Fruit fly (Drosophila melanogaster): ENCODE data around the gene CG18249.

CG18249 gene

DNA sequence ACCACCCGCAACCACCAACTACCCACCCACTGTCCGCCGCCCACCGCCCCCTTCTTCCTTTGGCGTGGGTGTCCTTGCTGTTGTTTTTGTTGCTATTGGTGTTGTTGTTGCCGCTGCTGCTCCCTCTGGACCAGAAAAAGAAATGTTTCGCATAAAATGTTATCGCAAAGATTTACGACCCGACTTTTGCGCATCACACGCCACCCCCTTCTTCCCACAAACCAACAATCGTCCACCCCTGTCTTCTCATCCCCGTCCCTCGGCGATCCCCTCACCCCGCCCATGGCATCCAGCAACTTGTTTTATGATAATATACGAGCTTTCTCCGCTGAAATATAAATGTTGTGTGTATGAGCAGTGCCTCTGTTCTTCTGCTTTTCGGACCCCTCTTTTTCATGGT lies 24.9 kb upstream of the CG18249 start:
- TF ChIP-seq psq (optimal IDR thresholded peaks at IDR 0.05) (no peak), EcR (GFP tag; optimal IDR thresholded peaks at IDR 0.05) (no peak), pan (optimal IDR thresholded peaks at IDR 0.05) (no peak), CG8478 (optimal IDR thresholded peaks at IDR 0.05) (no peak), usp (GFP tag; optimal IDR thresholded peaks at IDR 0.05) (no peak), Dll (optimal IDR thresholded peaks at IDR 0.05) (no peak)

DNA sequence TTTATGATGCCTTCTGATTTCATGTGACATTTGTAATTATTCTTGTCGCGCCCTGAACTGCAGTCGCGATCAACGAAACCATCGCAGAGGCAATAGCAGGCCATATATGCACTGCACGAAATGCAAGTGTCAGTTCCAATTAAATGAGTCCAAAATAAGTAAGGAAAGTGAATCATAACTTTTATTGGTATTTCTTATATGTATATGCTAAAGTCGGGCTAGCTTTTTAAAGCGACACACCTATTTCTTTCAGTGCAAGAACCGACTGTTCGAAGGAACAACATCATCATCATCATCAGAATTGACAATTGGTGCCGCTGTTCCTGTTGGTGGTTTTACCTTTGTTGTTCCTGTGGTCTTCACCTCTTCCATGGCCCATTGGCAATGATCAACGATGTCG lies 22.8 kb upstream of the CG18249 start:
- TF ChIP-seq Dll (optimal IDR thresholded peaks at IDR 0.05) (no peak), pan (optimal IDR thresholded peaks at IDR 0.05) (no peak), usp (GFP tag; optimal IDR thresholded peaks at IDR 0.05) (no peak), psq (optimal IDR thresholded peaks at IDR 0.05) (no peak), EcR (GFP tag; optimal IDR thresholded peaks at IDR 0.05) (no peak), CG8478 (optimal IDR thresholded peaks at IDR 0.05) (no peak)

DNA sequence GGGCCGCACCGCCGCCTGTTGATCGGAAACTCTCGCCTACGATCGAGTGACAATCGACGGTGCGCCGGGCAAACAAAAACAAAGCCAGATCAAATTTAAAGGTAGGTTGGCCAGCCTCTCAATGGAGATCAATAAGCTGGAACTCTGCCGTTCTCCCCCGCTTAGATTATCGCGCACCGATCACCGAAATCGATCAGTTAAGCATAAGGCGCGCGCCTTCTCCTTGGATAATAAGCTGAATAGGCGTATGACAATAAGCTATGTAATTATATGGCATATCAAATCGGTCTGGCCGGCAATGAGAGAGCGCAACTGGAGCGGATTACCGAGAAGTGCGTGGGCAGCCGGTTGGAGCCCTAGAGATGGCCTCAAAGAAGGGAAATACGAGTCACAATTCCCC lies 21.6 kb upstream of the CG18249 start:
- TF ChIP-seq psq (optimal IDR thresholded peaks at IDR 0.05) (no peak), pan (optimal IDR thresholded peaks at IDR 0.05) (no peak), CG8478 (optimal IDR thresholded peaks at IDR 0.05) (no peak), Dll (optimal IDR thresholded peaks at IDR 0.05) (no peak), usp (GFP tag; optimal IDR thresholded peaks at IDR 0.05) (no peak), EcR (GFP tag; optimal IDR thresholded peaks at IDR 0.05) (no peak)

DNA sequence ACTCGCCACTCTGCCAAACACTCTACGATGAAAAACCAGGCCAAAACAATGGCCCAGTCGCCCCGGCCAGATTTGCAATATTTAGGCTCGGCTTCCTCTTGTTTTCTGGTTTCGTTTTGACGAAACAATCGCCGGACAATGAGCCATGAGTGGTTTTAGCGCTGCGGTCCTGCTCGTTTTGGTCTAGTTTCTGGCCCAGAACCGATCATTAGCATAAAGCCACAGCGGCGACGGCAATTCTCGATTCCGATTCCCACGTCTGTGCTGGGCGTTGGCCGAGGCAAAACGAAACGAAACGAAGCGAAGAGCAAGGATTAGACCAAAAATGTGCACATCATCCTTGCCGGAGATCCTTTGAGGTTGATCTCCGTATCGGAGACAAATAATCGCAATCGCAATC lies 16.6 kb upstream of the CG18249 start:
- no peak for TF ChIP-seq psq (optimal IDR thresholded peaks at IDR 0.05)
- TF ChIP-seq usp (GFP tag; optimal IDR thresholded peaks at IDR 0.05) = no peak

DNA sequence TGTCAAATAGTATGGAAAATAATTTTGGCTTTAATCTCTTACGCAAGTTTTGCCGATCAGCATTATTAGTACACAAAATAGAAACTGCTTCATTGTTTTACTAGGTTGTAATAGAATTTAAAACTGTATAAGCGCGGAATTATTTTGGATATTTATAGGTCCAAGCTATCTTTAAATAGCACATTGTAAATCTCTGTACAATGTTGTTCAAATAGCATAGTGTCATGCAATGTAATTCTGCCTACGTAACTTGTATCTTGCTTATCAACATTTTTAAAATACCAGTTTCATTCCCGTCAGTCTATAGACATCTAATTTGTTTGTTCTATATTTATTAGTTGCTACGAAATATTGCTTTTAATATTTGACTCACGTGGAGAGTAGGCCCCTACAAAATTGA lies 15.2 kb upstream of the CG18249 start, which contains the start of gene CheA84a:
CheA84a (minus strand) TSS at position 101 of the 400 bp plus-strand sequence.
- TF ChIP-seq usp (GFP tag; optimal IDR thresholded peaks at IDR 0.05) (no peak), CG8478 (optimal IDR thresholded peaks at IDR 0.05) (no peak), psq (optimal IDR thresholded peaks at IDR 0.05) (no peak), pan (optimal IDR thresholded peaks at IDR 0.05) (no peak), Dll (optimal IDR thresholded peaks at IDR 0.05) (no peak), EcR (GFP tag; optimal IDR thresholded peaks at IDR 0.05) (no peak)

DNA sequence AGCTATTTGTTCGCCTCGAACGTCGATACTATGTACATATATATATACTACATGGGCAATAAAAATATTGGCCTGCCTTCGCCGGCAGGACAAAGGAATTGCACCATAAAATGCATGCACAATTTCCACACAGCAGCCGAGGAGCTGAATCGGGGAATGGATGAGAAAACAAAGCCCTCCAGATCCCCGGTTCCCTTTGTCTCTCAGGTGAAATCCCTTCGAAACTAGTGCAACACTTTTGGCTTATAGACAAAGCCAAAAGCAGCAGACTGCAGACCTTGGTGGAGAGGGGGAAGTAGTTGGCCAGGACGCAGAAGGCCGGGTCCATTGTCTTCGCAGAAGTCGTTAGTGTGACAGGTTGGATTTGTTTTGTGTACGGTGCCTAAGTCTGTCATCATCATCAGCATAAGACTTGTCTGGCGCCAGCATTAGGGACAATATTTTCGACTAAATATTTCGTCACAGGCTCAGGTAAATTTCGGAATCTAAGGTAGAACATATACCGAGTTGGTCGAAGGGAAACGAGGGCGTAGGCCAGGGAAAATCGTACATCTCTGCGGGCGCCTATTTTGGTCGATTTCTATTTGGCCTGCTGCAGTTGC lies 14.6 kb upstream of the CG18249 start:
- TF ChIP-seq usp (GFP tag; optimal IDR thresholded peaks at IDR 0.05) = no peak
- no peak for TF ChIP-seq pan (optimal IDR thresholded peaks at IDR 0.05)
- TF ChIP-seq psq (optimal IDR thresholded peaks at IDR 0.05) = no peak
- TF ChIP-seq Dll (optimal IDR thresholded peaks at IDR 0.05) = no peak
- no peak for TF ChIP-seq EcR (GFP tag; optimal IDR thresholded peaks at IDR 0.05)

DNA sequence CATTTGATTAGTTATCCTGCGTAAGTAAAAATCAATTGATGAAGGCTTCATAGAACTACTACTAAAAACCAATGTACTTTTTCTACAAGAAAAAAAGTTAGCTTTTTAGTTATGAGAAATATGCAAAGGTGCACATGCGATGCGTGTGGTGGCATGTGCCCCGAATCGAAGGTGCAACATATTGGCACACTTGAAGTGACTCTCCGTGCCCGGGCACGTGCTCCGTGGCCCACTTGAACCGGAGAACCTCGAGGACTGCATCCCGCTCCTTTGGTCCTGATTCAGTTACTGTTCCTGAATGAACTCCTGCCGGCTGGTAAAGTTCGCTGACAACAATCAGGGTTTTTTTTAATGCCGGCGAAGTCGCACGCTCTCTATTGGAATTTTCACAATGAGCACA lies 13.9 kb upstream of the CG18249 start:
- TF ChIP-seq CG8478 (optimal IDR thresholded peaks at IDR 0.05) = no peak
- no peak for TF ChIP-seq usp (GFP tag; optimal IDR thresholded peaks at IDR 0.05)
- TF ChIP-seq psq (optimal IDR thresholded peaks at IDR 0.05) = no peak
- TF ChIP-seq EcR (GFP tag; optimal IDR thresholded peaks at IDR 0.05) = no peak
- no peak for TF ChIP-seq pan (optimal IDR thresholded peaks at IDR 0.05)
- TF ChIP-seq Dll (optimal IDR thresholded peaks at IDR 0.05) = no peak

DNA sequence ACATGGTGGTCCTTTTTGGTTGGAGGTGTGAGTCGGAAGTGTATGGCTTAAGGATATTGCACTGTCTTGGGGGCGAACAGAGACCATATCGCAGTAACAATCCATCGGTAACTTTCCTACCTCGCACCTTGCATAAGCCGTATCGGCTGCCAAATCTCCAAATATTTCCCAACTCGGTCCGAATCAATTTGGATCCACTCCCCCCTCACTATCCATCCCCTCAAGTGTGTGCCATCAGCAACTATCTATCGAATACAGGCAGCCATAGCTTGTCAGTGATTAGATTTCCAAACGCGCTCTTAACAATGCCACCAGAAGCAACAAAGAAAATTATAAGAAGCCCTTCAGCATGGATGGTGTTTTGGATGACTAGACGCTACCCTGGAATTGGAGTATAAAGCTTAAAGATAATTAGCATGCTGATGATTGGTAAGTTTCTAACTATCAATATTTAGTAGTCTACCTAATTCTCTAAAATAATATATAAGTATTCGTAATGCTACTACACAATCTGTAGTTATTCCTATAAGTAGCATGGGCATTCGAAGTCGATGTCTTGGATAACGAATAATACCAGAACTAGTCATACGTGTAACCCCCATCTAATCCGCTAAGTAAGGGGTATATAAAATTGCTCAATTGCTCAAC lies 13.2 kb upstream of the CG18249 start:
- no peak for TF ChIP-seq CG8478 (optimal IDR thresholded peaks at IDR 0.05)
- no peak for TF ChIP-seq usp (GFP tag; optimal IDR thresholded peaks at IDR 0.05)
- no peak for TF ChIP-seq EcR (GFP tag; optimal IDR thresholded peaks at IDR 0.05)
- TF ChIP-seq pan (optimal IDR thresholded peaks at IDR 0.05) = no peak
- TF ChIP-seq psq (optimal IDR thresholded peaks at IDR 0.05) = no peak
- no peak for TF ChIP-seq Dll (optimal IDR thresholded peaks at IDR 0.05)

DNA sequence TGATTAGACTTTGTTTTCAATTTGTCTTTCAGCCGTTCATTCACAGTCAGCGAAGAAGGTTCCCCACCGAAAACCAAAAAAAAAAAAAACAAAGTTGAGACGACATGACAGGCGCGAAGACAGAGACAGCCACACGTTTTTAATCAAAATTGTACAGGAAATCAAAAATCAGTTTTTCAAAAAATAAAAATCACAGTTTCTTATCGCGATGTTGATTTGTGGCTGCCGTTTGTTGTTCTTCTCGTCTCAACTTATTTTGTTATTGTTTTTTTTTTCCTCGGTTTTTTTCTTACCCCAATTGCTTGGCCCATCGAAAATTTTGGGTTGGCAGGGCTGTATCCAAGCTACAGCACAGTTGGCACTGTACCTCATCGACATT lies 12.7 kb upstream of the CG18249 start:
- TF ChIP-seq psq (optimal IDR thresholded peaks at IDR 0.05) = no peak

DNA sequence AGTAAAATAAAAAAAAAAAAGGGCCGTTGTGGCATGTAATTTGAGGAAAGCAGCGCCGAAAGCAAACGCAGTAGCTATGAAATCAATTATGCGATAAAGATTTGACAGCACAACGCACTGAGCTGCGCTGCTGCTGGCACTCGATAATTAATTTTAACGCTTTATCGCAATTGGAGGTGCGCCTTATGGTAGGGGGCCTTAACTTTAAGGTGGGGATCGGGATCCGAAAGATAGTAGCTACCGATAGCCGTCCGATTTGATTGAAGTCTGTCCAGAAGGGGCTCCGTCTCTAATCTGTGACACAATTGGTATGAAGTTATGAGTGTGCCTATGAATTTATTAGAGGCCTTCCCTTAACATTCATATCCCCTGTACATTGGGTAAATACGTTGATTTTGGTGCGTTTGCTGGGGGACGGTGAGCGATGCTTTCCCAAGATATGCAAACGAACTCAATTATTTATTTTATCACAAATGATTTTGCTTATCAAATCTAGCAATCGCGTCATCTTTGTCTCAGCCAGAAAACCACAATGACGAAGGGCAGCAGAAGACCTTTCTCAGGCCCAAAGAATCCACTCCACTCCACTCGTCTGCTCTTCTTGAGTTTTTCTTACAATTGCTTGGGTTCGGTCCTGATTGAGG lies 11.4 kb upstream of the CG18249 start:
- TF ChIP-seq Dll (optimal IDR thresholded peaks at IDR 0.05) = no peak
- no peak for TF ChIP-seq psq (optimal IDR thresholded peaks at IDR 0.05)
- TF ChIP-seq usp (GFP tag; optimal IDR thresholded peaks at IDR 0.05) = no peak
- TF ChIP-seq EcR (GFP tag; optimal IDR thresholded peaks at IDR 0.05) = no peak
- no peak for TF ChIP-seq pan (optimal IDR thresholded peaks at IDR 0.05)
- no peak for TF ChIP-seq CG8478 (optimal IDR thresholded peaks at IDR 0.05)

DNA sequence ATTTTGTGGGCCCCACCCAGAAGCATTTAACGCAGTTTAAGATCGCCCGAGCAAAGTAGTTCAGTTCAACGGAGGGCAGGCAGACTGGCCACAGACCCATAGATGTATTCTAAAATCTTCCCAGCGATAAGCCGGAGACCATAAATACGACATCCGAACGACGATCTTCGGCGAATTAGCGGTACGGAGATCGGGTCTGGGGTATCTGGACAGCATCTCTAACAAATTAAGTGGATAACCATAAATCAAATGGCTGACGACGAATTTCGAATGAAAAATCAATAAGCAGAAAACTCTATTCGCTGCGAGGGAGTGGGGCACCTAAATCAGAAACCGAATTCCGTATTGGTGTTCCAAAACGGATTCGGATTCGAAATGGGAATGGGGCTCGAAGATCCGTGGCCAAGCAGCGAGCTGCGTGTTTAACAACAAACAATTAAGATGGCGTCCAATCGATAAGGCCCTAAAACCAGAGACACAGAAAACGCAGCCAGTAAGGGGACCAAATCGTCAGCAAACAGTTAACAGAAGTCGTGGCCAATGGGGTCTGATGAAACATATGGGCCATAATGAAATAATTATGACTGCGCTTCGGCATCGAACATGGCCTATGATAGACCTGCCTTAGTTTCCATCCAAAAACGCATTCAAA lies 9.0 kb upstream of the CG18249 start:
- TF ChIP-seq pan (optimal IDR thresholded peaks at IDR 0.05) (no peak), Dll (optimal IDR thresholded peaks at IDR 0.05) (no peak), EcR (GFP tag; optimal IDR thresholded peaks at IDR 0.05) (no peak), CG8478 (optimal IDR thresholded peaks at IDR 0.05) (no peak), usp (GFP tag; optimal IDR thresholded peaks at IDR 0.05) (no peak), psq (optimal IDR thresholded peaks at IDR 0.05) (no peak)

DNA sequence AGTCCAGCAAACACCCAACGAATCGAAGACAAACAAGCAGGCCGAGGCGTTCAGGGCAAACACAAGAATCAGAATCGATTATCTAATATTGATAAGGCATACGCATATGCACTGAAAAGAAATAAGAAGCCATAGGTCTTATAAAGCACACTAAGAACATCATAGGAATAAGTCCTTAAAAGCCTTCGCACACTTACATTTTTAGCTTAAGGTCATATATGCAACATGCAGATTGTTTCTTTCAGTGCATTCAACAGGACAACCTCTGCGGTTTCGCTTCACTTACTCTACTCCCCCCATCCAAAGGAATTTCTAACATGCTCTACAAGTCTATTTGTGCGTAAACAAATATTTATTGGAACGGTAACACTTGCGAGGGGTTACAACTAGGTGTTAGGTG lies 7.4 kb upstream of the CG18249 start:
- TF ChIP-seq Dll (optimal IDR thresholded peaks at IDR 0.05) (no peak), CG8478 (optimal IDR thresholded peaks at IDR 0.05) (no peak), psq (optimal IDR thresholded peaks at IDR 0.05) (no peak), pan (optimal IDR thresholded peaks at IDR 0.05) (no peak), usp (GFP tag; optimal IDR thresholded peaks at IDR 0.05) (no peak), EcR (GFP tag; optimal IDR thresholded peaks at IDR 0.05) (no peak)

Measured in whole organism.